Fruit fly (Drosophila melanogaster): Measurements from ENCODE around the gene brv1.
"Not testable (repeated sequence)": the region's sequence is repeated elsewhere in the genome, so short reads cannot be mapped to it uniquely, and the experiment has no call there.

brv1 gene

dm6 chr3L:19497135-19497534, 10.8 kb upstream of the brv1 start:
- TF ChIP-seq CG9948 (tag; optimal IDR thresholded peaks at IDR 0.05) (no peak), CG4496 (GFP tag; IDR thresholded peaks at IDR 0.05) (no peak), gl (tag; optimal IDR thresholded peaks at IDR 0.05) (no peak)

- peak; percentile 8 for TF ChIP-seq CG14655 (GFP tag; optimal IDR thresholded peaks at IDR 0.05)
- TF ChIP-seq CG13204 (GFP tag; optimal IDR thresholded peaks at IDR 0.05) = peak; percentile 6
- 0 out of 3 replicates have a peak, but pooled peaks have one; percentile 11 for TF ChIP-seq CG4496 (GFP tag; IDR thresholded peaks at IDR 0.05)
- no peak for TF ChIP-seq Pif1A (GFP tag; optimal IDR thresholded peaks at IDR 0.05)
Observed at dm6 chr3L:19496600-19496999, 10.3 kb upstream of the brv1 start.

dm6 chr3L:19495991-19496588, 9.8 kb upstream of the brv1 start:
- TF ChIP-seq Snoo (tag; optimal IDR thresholded peaks at IDR 0.05) (no peak), CG17806 (tag; optimal IDR thresholded peaks at IDR 0.05) (no peak), Pif1B (GFP tag; optimal IDR thresholded peaks at IDR 0.05) (no peak), CG10348 (GFP tag; IDR thresholded peaks at IDR 0.05) (no peak), CG4496 (GFP tag; IDR thresholded peaks at IDR 0.05) (no peak), CG14655 (GFP tag; optimal IDR thresholded peaks at IDR 0.05) (no peak), CG8301 (tag; optimal IDR thresholded peaks at IDR 0.05) (no peak), Ets98B (GFP tag; IDR thresholded peaks at IDR 0.05) (no peak), CG9948 (tag; optimal IDR thresholded peaks at IDR 0.05) (no peak), CG34367 (tag; optimal IDR thresholded peaks at IDR 0.05) (no peak), CG12605 (GFP tag; IDR thresholded peaks at IDR 0.05) (no peak), D1 (tag; optimal IDR thresholded peaks at IDR 0.05) (no peak), EcR (GFP tag; optimal IDR thresholded peaks at IDR 0.05) (no peak)

- TF ChIP-seq CG34367 (tag; optimal IDR thresholded peaks at IDR 0.05) = no peak
- no peak for TF ChIP-seq CG17806 (tag; optimal IDR thresholded peaks at IDR 0.05)
- TF ChIP-seq CG15710 (tag; optimal IDR thresholded peaks at IDR 0.05) = no peak
- no peak for TF ChIP-seq Ets98B (GFP tag; IDR thresholded peaks at IDR 0.05)
- TF ChIP-seq CG10348 (GFP tag; IDR thresholded peaks at IDR 0.05) = no peak
- no peak for TF ChIP-seq CG12605 (GFP tag; IDR thresholded peaks at IDR 0.05)
- no peak for TF ChIP-seq EcR (GFP tag; optimal IDR thresholded peaks at IDR 0.05)
- no peak for TF ChIP-seq D1 (tag; optimal IDR thresholded peaks at IDR 0.05)
- no peak for TF ChIP-seq rn (GFP tag; IDR thresholded peaks at IDR 0.05)
- no peak for TF ChIP-seq CG9948 (tag; optimal IDR thresholded peaks at IDR 0.05)
- no peak for TF ChIP-seq CG14655 (GFP tag; optimal IDR thresholded peaks at IDR 0.05)
- no peak for TF ChIP-seq CG32121 (GFP tag; IDR thresholded peaks at IDR 0.05)
- no peak for TF ChIP-seq Pif1A (GFP tag; optimal IDR thresholded peaks at IDR 0.05)
- no peak for TF ChIP-seq CG8301 (tag; optimal IDR thresholded peaks at IDR 0.05)
Observed at dm6 chr3L:19494954-19495353, 8.7 kb upstream of the brv1 start.

- TF ChIP-seq CG15710 (tag; optimal IDR thresholded peaks at IDR 0.05); CG14655 (GFP tag; optimal IDR thresholded peaks at IDR 0.05); CG32121 (GFP tag; IDR thresholded peaks at IDR 0.05): not testable (repeated sequence)
Observed at dm6 chr3L:19487260-19487659, 962 bp upstream of the brv1 start, which contains the start of gene CG32212. CG32212 (plus strand) TSS chr3L:19487560.

- TF ChIP-seq CG12605 (GFP tag; IDR thresholded peaks at IDR 0.05) = no peak
- TF ChIP-seq EcR (GFP tag; optimal IDR thresholded peaks at IDR 0.05) = no peak
- no peak for TF ChIP-seq fd96Ca (GFP tag; IDR thresholded peaks at IDR 0.05)
- no peak for TF ChIP-seq CG9948 (tag; optimal IDR thresholded peaks at IDR 0.05)
- TF ChIP-seq Pif1B (GFP tag; optimal IDR thresholded peaks at IDR 0.05) = no peak
- no peak for TF ChIP-seq CG8159 (tag; optimal IDR thresholded peaks at IDR 0.05)
- no peak for TF ChIP-seq CG8301 (tag; optimal IDR thresholded peaks at IDR 0.05)
- TF ChIP-seq D1 (tag; optimal IDR thresholded peaks at IDR 0.05) = no peak
- TF ChIP-seq gl (tag; optimal IDR thresholded peaks at IDR 0.05) = no peak
- no peak for TF ChIP-seq CG4496 (GFP tag; IDR thresholded peaks at IDR 0.05)
- TF ChIP-seq CG17806 (tag; optimal IDR thresholded peaks at IDR 0.05) = no peak
- TF ChIP-seq CG15710 (tag; optimal IDR thresholded peaks at IDR 0.05) = no peak
- TF ChIP-seq Pif1A (GFP tag; optimal IDR thresholded peaks at IDR 0.05) = no peak
- no peak for TF ChIP-seq CG13204 (GFP tag; optimal IDR thresholded peaks at IDR 0.05)
- TF ChIP-seq rn (GFP tag; IDR thresholded peaks at IDR 0.05) = no peak
- no peak for TF ChIP-seq Ets98B (GFP tag; IDR thresholded peaks at IDR 0.05)
- no peak for TF ChIP-seq CG32121 (GFP tag; IDR thresholded peaks at IDR 0.05)
- TF ChIP-seq CG14655 (GFP tag; optimal IDR thresholded peaks at IDR 0.05) = no peak
Observed at dm6 chr3L:19483007-19483406, 3.3 kb downstream of the brv1 start.

dm6 chr3L:19482014-19482413, 4.3 kb downstream of the brv1 start:
- TF ChIP-seq CG9948 (tag; optimal IDR thresholded peaks at IDR 0.05) (no peak), fd96Ca (GFP tag; IDR thresholded peaks at IDR 0.05) (no peak), CG10348 (GFP tag; IDR thresholded peaks at IDR 0.05) (no peak), rn (GFP tag; IDR thresholded peaks at IDR 0.05) (no peak), CG13204 (GFP tag; optimal IDR thresholded peaks at IDR 0.05) (no peak), gl (tag; optimal IDR thresholded peaks at IDR 0.05) (no peak)
